Fruit fly (Drosophila melanogaster) whole organism, wandering third instar larva: Measurements from ENCODE around the gene pall.

ENCODE experiments used
- Dfd ChIP-seq: fragments of >200 bp; optimal IDR thresholded peaks from 2 replicates; lab custom pipeline; 2017; ENCODE audit warnings: missing biosample characterization, missing genetic modification characterization
- HLH106 ChIP-seq: fragments of 200-800 bp; optimal IDR thresholded peaks from 3 replicates; lab custom pipeline; 2019; ENCODE audit warnings: missing biosample characterization, mild to moderate bottlenecking, missing genetic modification characterization, moderate library complexity
- Hnf4 ChIP-seq: fragments of 200-800 bp; sonication (Bioruptor generic); optimal IDR thresholded peaks from 2 replicates; lab custom pipeline; 2016; ENCODE audit warnings: missing biosample characterization, mild to moderate bottlenecking, missing genetic modification characterization
- Hr78 ChIP-seq: fragments of >200 bp; optimal IDR thresholded peaks from 2 replicates; lab custom pipeline; 2017; ENCODE audit warnings: missing biosample characterization, missing genetic modification characterization
- Myc ChIP-seq: fragments of >200 bp; optimal IDR thresholded peaks from 2 replicates; lab custom pipeline; 2017
- OdsH ChIP-seq: fragments of 200-800 bp; sonication (Bioruptor generic); optimal IDR thresholded peaks from 2 replicates; lab custom pipeline; 2016; ENCODE audit warnings: missing biosample characterization, mild to moderate bottlenecking, missing genetic modification characterization
- Rel ChIP-seq, 2 experiments: fragments of 200-800 bp; sonication (Bioruptor generic) in 1 of 2; optimal IDR thresholded peaks; 2 replicates in 1 of 2; 3 replicates in 1 of 2; lab custom pipeline; 2016 to 2019; ENCODE audit warnings: mild to moderate bottlenecking in 2 of 2, missing biosample characterization in 2 of 2, missing genetic modification characterization in 2 of 2, moderate library complexity in 1 of 2
- br ChIP-seq: fragments of 200-800 bp; sonication (Bioruptor generic); optimal IDR thresholded peaks from 2 replicates; lab custom pipeline; 2016; ENCODE audit warnings: missing biosample characterization, missing genetic modification characterization
- dsf ChIP-seq: sonication (Bioruptor generic); optimal IDR thresholded peaks from 2 replicates; lab custom pipeline; 2016; ENCODE audit warnings: missing biosample characterization, missing genetic modification characterization, borderline replicate concordance
- foxo ChIP-seq, 2 experiments: fragments of 200-800 bp; sonication (Bioruptor generic); optimal IDR thresholded peaks; 2 replicates in 1 of 2; 3 replicates in 1 of 2; lab custom pipeline; 2016 to 2017; ENCODE audit warnings: missing biosample characterization in 2 of 2, missing genetic modification characterization in 2 of 2
- jim ChIP-seq: fragments of 175-275, 200-325 bp; sonication (Bioruptor generic); optimal IDR thresholded peaks from 2 replicates; lab custom pipeline; 2016; ENCODE audit warnings: missing biosample characterization, mild to moderate bottlenecking, missing genetic modification characterization
- psq ChIP-seq: fragments of 200-800 bp; sonication (Bioruptor generic); optimal IDR thresholded peaks from 3 replicates; lab custom pipeline; 2017; ENCODE audit warnings: missing biosample characterization, mild to moderate bottlenecking, missing genetic modification characterization, moderate library complexity
- usp ChIP-seq: fragments of >200 bp; optimal IDR thresholded peaks from 2 replicates; lab custom pipeline; 2017; ENCODE audit warnings: missing biosample characterization, missing genetic modification characterization

- TF ChIP-seq Hr78 (GFP tag; lab: Kevin White, UChicago) = no peak
- no peak for TF ChIP-seq foxo (GFP tag; optimal IDR thresholded peaks at IDR 0.05; lab: Kevin White, UChicago)
- no peak for TF ChIP-seq Rel (GFP tag; optimal IDR thresholded peaks at IDR 0.05; lab: Kevin White, UChicago)
- TF ChIP-seq Rel (tag; optimal IDR thresholded peaks at IDR 0.05; lab: Kevin White, UChicago) = no peak
- no peak for TF ChIP-seq jim (GFP tag; lab: Kevin White, UChicago)
- TF ChIP-seq dsf (GFP tag; lab: Kevin White, UChicago) = no peak
- no peak for TF ChIP-seq psq (GFP tag; lab: Kevin White, UChicago)
- no peak for TF ChIP-seq OdsH (GFP tag; lab: Kevin White, UChicago)
- no peak for TF ChIP-seq HLH106 (tag; lab: Kevin White, UChicago)
- no peak for TF ChIP-seq br (GFP tag; lab: Kevin White, UChicago)
- no peak for TF ChIP-seq Hnf4 (GFP tag; lab: Kevin White, UChicago)
- no peak for TF ChIP-seq Dfd (GFP tag; lab: Kevin White, UChicago)
- TF ChIP-seq usp (GFP tag; lab: Kevin White, UChicago) = no peak
- TF ChIP-seq Myc (lab: Kevin White, UChicago) = no peak
Measured at dm6 chr3L:9497249-9497648, 9.7 kb upstream of the pall start.
